Fruit fly (Drosophila melanogaster): ENCODE measurements around the gene Hipk.

DNA sequence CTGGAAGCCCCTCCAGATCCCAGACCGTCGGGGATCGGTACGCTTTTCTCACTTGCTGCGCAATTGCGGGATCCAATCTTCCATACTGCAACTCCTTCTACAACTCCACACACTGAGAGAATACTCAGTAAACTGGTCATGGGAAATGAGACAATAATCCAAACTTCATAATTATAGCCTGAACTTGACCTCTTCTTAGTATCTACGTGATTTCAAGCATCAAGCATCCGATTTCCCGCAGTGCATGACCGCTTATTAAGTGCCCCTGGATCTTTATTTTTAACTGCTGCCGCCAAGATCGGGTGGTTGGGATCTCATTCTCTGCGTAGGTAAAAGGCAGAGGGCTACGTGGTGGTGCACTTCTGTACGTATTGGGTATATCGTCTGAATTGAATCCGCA, 48.5 kb downstream of the Hipk start:
- TF ChIP-seq ttk (optimal IDR thresholded peaks at IDR 0.05) (no peak), psq (optimal IDR thresholded peaks at IDR 0.05) (no peak)

Measured in Kc167 (cell line).